Fruit fly (Drosophila melanogaster): ENCODE results near the gene CG8100.

Gene CG8100

dm6 chr3L:14131274-14131989 is 48.0 kb downstream of the CG8100 start, which contains the start of gene Sox21b:
Gene Sox21b (minus strand): TSS chr3L:14131324.
- TF ChIP-seq CG8301 (tag; optimal IDR thresholded peaks at IDR 0.05) (no peak), Ets98B (GFP tag; IDR thresholded peaks at IDR 0.05) (no peak), Snoo (tag; optimal IDR thresholded peaks at IDR 0.05) (peak; percentile 63), Pif1B (GFP tag; optimal IDR thresholded peaks at IDR 0.05) (peak; percentile 10), CG10348 (GFP tag; IDR thresholded peaks at IDR 0.05) (no peak), rn (GFP tag; IDR thresholded peaks at IDR 0.05) (peak; percentile 75), CG17806 (tag; optimal IDR thresholded peaks at IDR 0.05) (no peak), gl (tag; optimal IDR thresholded peaks at IDR 0.05) (peak; percentile 60), D1 (tag; optimal IDR thresholded peaks at IDR 0.05) (peak; percentile 60), CG12605 (GFP tag; IDR thresholded peaks at IDR 0.05) (peak; percentile 64), CG9948 (tag; optimal IDR thresholded peaks at IDR 0.05) (peak; percentile 40), CG14655 (GFP tag; optimal IDR thresholded peaks at IDR 0.05) (peak; percentile 38), CG34367 (tag; optimal IDR thresholded peaks at IDR 0.05) (peak; percentile 61), Pif1A (GFP tag; optimal IDR thresholded peaks at IDR 0.05) (peak; percentile 61), CG4496 (GFP tag; IDR thresholded peaks at IDR 0.05) (peak; percentile 81; the same call in 2 of the 3 replicates), EcR (GFP tag; optimal IDR thresholded peaks at IDR 0.05) (no peak), fd96Ca (GFP tag; IDR thresholded peaks at IDR 0.05) (peak; percentile 66; the same call in 2 of the 3 replicates), CG15710 (tag; optimal IDR thresholded peaks at IDR 0.05) (peak; percentile 64), CG13204 (GFP tag; optimal IDR thresholded peaks at IDR 0.05) (peak; percentile 43), CG8159 (tag; optimal IDR thresholded peaks at IDR 0.05) (peak; percentile 64), CG32121 (GFP tag; IDR thresholded peaks at IDR 0.05) (no peak; the same call in 1 of the 2 replicates)

dm6 chr3L:14132848-14133392 is 49.5 kb downstream of the CG8100 start:
- no peak for TF ChIP-seq CG32121 (GFP tag; IDR thresholded peaks at IDR 0.05)
- no peak for TF ChIP-seq D1 (tag; optimal IDR thresholded peaks at IDR 0.05)
- no peak for TF ChIP-seq CG8159 (tag; optimal IDR thresholded peaks at IDR 0.05)
- TF ChIP-seq Pif1B (GFP tag; optimal IDR thresholded peaks at IDR 0.05): no peak
- no peak for TF ChIP-seq CG9948 (tag; optimal IDR thresholded peaks at IDR 0.05)
- TF ChIP-seq CG15710 (tag; optimal IDR thresholded peaks at IDR 0.05): no peak
- TF ChIP-seq Snoo (tag; optimal IDR thresholded peaks at IDR 0.05): no peak
- TF ChIP-seq CG10348 (GFP tag; IDR thresholded peaks at IDR 0.05): no peak
- no peak for TF ChIP-seq CG13204 (GFP tag; optimal IDR thresholded peaks at IDR 0.05)

DNA sequence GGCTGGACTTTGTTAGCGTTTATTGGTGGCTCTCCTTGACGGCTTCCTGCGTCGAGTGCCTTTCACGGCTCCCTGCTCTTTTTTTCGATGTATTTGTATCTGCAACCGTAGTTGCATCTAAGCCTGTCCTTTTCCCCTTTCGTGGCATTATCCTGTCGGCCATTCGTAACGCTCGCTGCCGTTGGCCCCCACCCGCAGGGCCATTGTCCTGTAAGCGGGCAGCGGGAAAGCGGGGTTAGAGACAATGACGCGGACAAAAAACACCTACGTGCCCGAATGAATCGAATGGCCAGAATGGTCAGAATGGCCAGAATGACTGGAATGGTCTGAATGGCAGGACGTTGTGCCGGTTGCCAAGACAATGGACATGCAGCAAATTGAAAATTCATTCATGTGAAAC is 52.1 kb downstream of the CG8100 start:
- TF ChIP-seq CG8159 (tag; optimal IDR thresholded peaks at IDR 0.05): no peak
- TF ChIP-seq fd96Ca (GFP tag; IDR thresholded peaks at IDR 0.05): no peak
- TF ChIP-seq CG13204 (GFP tag; optimal IDR thresholded peaks at IDR 0.05): no peak
- TF ChIP-seq CG10348 (GFP tag; IDR thresholded peaks at IDR 0.05): no peak
- TF ChIP-seq Pif1B (GFP tag; optimal IDR thresholded peaks at IDR 0.05): no peak
- TF ChIP-seq gl (tag; optimal IDR thresholded peaks at IDR 0.05): no peak
- TF ChIP-seq CG4496 (GFP tag; IDR thresholded peaks at IDR 0.05): no peak
- TF ChIP-seq CG9948 (tag; optimal IDR thresholded peaks at IDR 0.05): no peak
- TF ChIP-seq rn (GFP tag; IDR thresholded peaks at IDR 0.05): no peak
- no peak for TF ChIP-seq CG8301 (tag; optimal IDR thresholded peaks at IDR 0.05)

Data from whole organism, pupa.